Fruit fly (Drosophila melanogaster) whole organism, pupa: ENCODE data around the gene Gcna.

ENCODE experiments used
- CG10348 ChIP-seq: fragments of 200-800 bp; sonication (Bioruptor generic); IDR thresholded peaks from 2 replicates; pipeline ENCODE4 v1.3.6; 2022; ENCODE audit warnings: missing biosample characterization, missing genetic modification characterization
- CG12605 ChIP-seq: fragments of 200-800 bp; sonication (Bioruptor generic); IDR thresholded peaks from 2 replicates; pipeline ENCODE4 v1.3.6; 2022; ENCODE audit warnings: missing biosample characterization, missing genetic modification characterization
- EcR ChIP-seq: fragments of 200-800 bp; sonication (Bioruptor generic); optimal IDR thresholded peaks from 3 replicates; lab custom pipeline; 2019; ENCODE audit warnings: missing biosample characterization, missing genetic modification characterization, mild to moderate bottlenecking, moderate library complexity, missing genetic modification reagents
- Pif1A ChIP-seq: fragments of 200-800 bp; sonication (Bioruptor generic); optimal IDR thresholded peaks from 3 replicates; lab custom pipeline; 2016; ENCODE audit warnings: missing biosample characterization, missing genetic modification characterization

DNA sequence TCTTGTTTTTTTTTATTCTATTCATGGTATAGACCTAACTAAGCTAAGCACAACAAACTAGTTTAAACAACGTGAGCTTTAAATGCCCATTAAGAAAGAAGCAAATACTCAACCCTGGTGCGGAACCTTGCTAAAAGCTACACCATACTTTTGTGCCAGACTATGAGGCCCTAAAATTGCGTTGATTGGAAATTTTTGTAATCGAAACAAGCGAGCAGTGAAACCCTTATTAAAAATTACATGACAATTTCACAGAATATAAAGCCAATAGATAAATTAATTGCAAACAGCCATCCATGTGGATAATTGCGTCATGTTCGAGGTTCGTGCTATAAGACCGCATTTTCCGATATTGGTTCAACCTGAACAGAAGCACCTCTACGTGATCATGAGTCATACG is 46.6 kb downstream of the Gcna start:
- TF ChIP-seq Pif1A (GFP tag; lab: Kevin White, UChicago) (no peak), EcR (GFP tag; lab: Kevin White, UChicago) (no peak), CG10348 (no peak), CG12605 (GFP tag; lab: Robert Waterston, UW) (no peak)
